Worm (Caenorhabditis elegans) whole organism, mixed stage, embryonic: ENCODE results near the gene lgc-10.

Source experiments
- blmp-1 ChIP-seq: fragments of 150-350 bp; optimal IDR thresholded peaks from 2 replicates; lab custom pipeline; 2014; ENCODE audit warnings: missing biosample characterization, missing genetic modification characterization
- ces-1 ChIP-seq: fragments of 150-350 bp; optimal IDR thresholded peaks from 2 replicates; lab custom pipeline; 2014; ENCODE audit warnings: missing biosample characterization, missing genetic modification reagents, missing genetic modification characterization
- drap-1 ChIP-seq: fragments of 200-800 bp; sonication (Bioruptor generic); optimal IDR thresholded peaks from 3 replicates; lab custom pipeline; 2018; ENCODE audit warnings: mild to moderate bottlenecking, missing genetic modification characterization, missing compliant biosample characterization
- elt-1 ChIP-seq: sonication (generic microtip); optimal IDR thresholded peaks from 2 replicates; lab custom pipeline; 2017; ENCODE audit warnings: missing genetic modification characterization, mild to moderate bottlenecking, missing compliant biosample characterization, antibody characterized with exemption, moderate library complexity, borderline replicate concordance; ENCODE audit not compliant: insufficient read depth
- elt-3 ChIP-seq: fragments of 150-350 bp; optimal IDR thresholded peaks from 2 replicates; lab custom pipeline; 2014; ENCODE audit warnings: missing biosample characterization, missing genetic modification characterization
- lsy-2 ChIP-seq: fragments of 150-350 bp; optimal IDR thresholded peaks from 2 replicates; lab custom pipeline; 2014; ENCODE audit warnings: missing biosample characterization, missing genetic modification characterization
- mab-5 ChIP-seq: fragments of 150-350 bp; optimal IDR thresholded peaks from 2 replicates; lab custom pipeline; 2014; ENCODE audit warnings: missing biosample characterization, missing genetic modification characterization
- mep-1 ChIP-seq: fragments of 150-350 bp; optimal IDR thresholded peaks from 2 replicates; lab custom pipeline; 2017; ENCODE audit warnings: missing biosample characterization, missing genetic modification reagents, missing genetic modification characterization, inconsistent platforms
- nhr-12 ChIP-seq: fragments of 150-350 bp; optimal IDR thresholded peaks from 2 replicates; lab custom pipeline; 2014; ENCODE audit warnings: missing biosample characterization, missing genetic modification characterization
- snpc-4 ChIP-seq: fragments of 150-350 bp; optimal IDR thresholded peaks from 2 replicates; lab custom pipeline; 2014; ENCODE audit warnings: missing biosample characterization, missing genetic modification characterization
- sptf-1 ChIP-seq: sonication (generic microtip); optimal IDR thresholded peaks from 2 replicates; lab custom pipeline; 2017; ENCODE audit warnings: mild to moderate bottlenecking, missing genetic modification characterization, moderate library complexity, missing compliant biosample characterization
- unc-62 ChIP-seq: fragments of 150-350 bp; optimal IDR thresholded peaks from 2 replicates; lab custom pipeline; 2014; ENCODE audit warnings: missing biosample characterization, missing genetic modification reagents, missing genetic modification characterization
- zip-8 ChIP-seq: fragments of 150-350 bp; optimal IDR thresholded peaks from 2 replicates; lab custom pipeline; 2014; ENCODE audit warnings: missing biosample characterization, missing genetic modification characterization
- ztf-11 ChIP-seq: fragments of 150-350 bp; optimal IDR thresholded peaks from 2 replicates; lab custom pipeline; 2014; ENCODE audit warnings: missing biosample characterization, missing genetic modification characterization

- TF ChIP-seq unc-62 (GFP tag; lab: Kevin White, UChicago) = no peak
- TF ChIP-seq ztf-11 (tag; lab: Kevin White, UChicago) = no peak
- no peak for TF ChIP-seq snpc-4
- TF ChIP-seq elt-3 (tag; lab: Kevin White, UChicago) = no peak
- no peak for TF ChIP-seq lsy-2 (tag; lab: Kevin White, UChicago)
- no peak for TF ChIP-seq mab-5 (tag; lab: Kevin White, UChicago)
- no peak for TF ChIP-seq zip-8 (tag; lab: Kevin White, UChicago)
- no peak for TF ChIP-seq mep-1 (tag; lab: Kevin White, UChicago)
- no peak for TF ChIP-seq sptf-1 (tag; lab: Kevin White, UChicago)
- no peak for TF ChIP-seq blmp-1 (tag; lab: Kevin White, UChicago)
- no peak for TF ChIP-seq nhr-12 (tag; lab: Kevin White, UChicago)
- TF ChIP-seq ces-1 (GFP tag; lab: Kevin White, UChicago) = no peak
- TF ChIP-seq elt-1 (tag; lab: Kevin White, UChicago) = no peak
- no peak for TF ChIP-seq drap-1 (GFP tag; lab: Kevin White, UChicago)
These were observed 45.4 kb upstream of the lgc-10 start for ce11 chrIV:6502725-6503124.
